Fruit fly (Drosophila melanogaster) whole organism, embryonic: ENCODE results near the gene hkb.

Experiments
- CG12104 ChIP-seq: fragments of 200-800 bp; sonication (Bioruptor generic); optimal IDR thresholded peaks from 3 replicates; lab custom pipeline; 2016; ENCODE audit warnings: missing biosample characterization, missing genetic modification characterization
- CG4328 ChIP-seq: fragments of 200-800 bp; sonication (Bioruptor generic); optimal IDR thresholded peaks from 3 replicates; lab custom pipeline; 2017; ENCODE audit warnings: missing biosample characterization, missing genetic modification reagents, missing genetic modification characterization
- Dfd ChIP-seq, 2 experiments: fragments of >200 bp; optimal IDR thresholded peaks; 2 replicates each; lab custom pipeline; 2017; ENCODE audit warnings: missing biosample characterization in 2 of 2, missing genetic modification characterization in 2 of 2
- E2f1 ChIP-seq: fragments of 200-800 bp; sonication (Bioruptor generic); IDR thresholded peaks from 2 replicates; pipeline ENCODE4 v1.3.6; 2022; ENCODE audit warnings: missing biosample characterization, missing genetic modification characterization
- Lim3 ChIP-seq: fragments of 200-800 bp; sonication (Bioruptor generic); IDR thresholded peaks from 2 replicates; pipeline ENCODE4 v1.3.6; 2022; ENCODE audit warnings: missing biosample characterization, missing genetic modification characterization
- Med ChIP-seq: fragments of 200-800 bp; sonication (Bioruptor generic); peaks from one replicate; lab custom pipeline; 2016; ENCODE audit warnings: missing biosample characterization, missing genetic modification characterization, mild to moderate bottlenecking, inconsistent platforms, moderate library complexity
- Rx ChIP-seq: fragments of 200-800 bp; sonication (Bioruptor generic); IDR thresholded peaks from 2 replicates; pipeline ENCODE4 v1.3.6; 2022; ENCODE audit warnings: missing biosample characterization, missing genetic modification characterization
- ase ChIP-seq: fragments of 200-800 bp; sonication (Bioruptor generic); IDR thresholded peaks from 3 replicates; pipeline ENCODE4 v1.3.6; 2022; ENCODE audit warnings: missing biosample characterization, missing genetic modification characterization
- da ChIP-seq: fragments of 200-800 bp; sonication (Bioruptor generic); optimal IDR thresholded peaks from 2 replicates; lab custom pipeline; 2016; ENCODE audit warnings: missing biosample characterization, missing genetic modification characterization
- ftz-f1 ChIP-seq: fragments of 200-800 bp; sonication (Bioruptor generic); optimal IDR thresholded peaks from 2 replicates; lab custom pipeline; 2016; ENCODE audit warnings: missing biosample characterization, missing genetic modification characterization
- kni ChIP-seq: fragments of 200-800 bp; sonication (Bioruptor generic); optimal IDR thresholded peaks from 3 replicates; lab custom pipeline; 2017; ENCODE audit warnings: mild to moderate bottlenecking, missing biosample characterization, missing genetic modification reagents, missing genetic modification characterization

- TF ChIP-seq Dfd (GFP tag; optimal IDR thresholded peaks at IDR 0.05; lab: Kevin White, UChicago): no peak
- no peak for TF ChIP-seq CG12104 (GFP tag; lab: Kevin White, UChicago)
- no peak for TF ChIP-seq da (GFP tag; lab: Kevin White, UChicago)
- no peak for TF ChIP-seq Rx (GFP tag; lab: Robert Waterston, UW)
- no peak for TF ChIP-seq CG4328 (GFP tag; lab: Kevin White, UChicago)
- TF ChIP-seq ftz-f1 (GFP tag; lab: Kevin White, UChicago): no peak
- TF ChIP-seq E2f1 (GFP tag; lab: Robert Waterston, UW): no peak
- no peak for TF ChIP-seq ase (GFP tag; lab: Robert Waterston, UW)
- no peak for TF ChIP-seq kni (GFP tag; lab: Kevin White, UChicago)
- no peak for TF ChIP-seq Lim3 (GFP tag; lab: Robert Waterston, UW)
- no peak for TF ChIP-seq Med (GFP tag; lab: Kevin White, UChicago)
These were observed 11.6 kb downstream of the hkb start, which contains the start of gene CG14645 for dm6 chr3R:4334798-4335197.
